Worm (Caenorhabditis elegans): ENCODE measurements around the gene C35D6.13.

- no peak for TF ChIP-seq dve-1 (tag; optimal IDR thresholded peaks at IDR 0.05)
- no peak for TF ChIP-seq hlh-8 (tag; optimal IDR thresholded peaks at IDR 0.05)
- no peak for TF ChIP-seq F13H6.1 (tag; optimal IDR thresholded peaks at IDR 0.05)
- no peak for TF ChIP-seq nhr-232 (tag; optimal IDR thresholded peaks at IDR 0.05)
- no peak for TF ChIP-seq K02D7.2 (tag; optimal IDR thresholded peaks at IDR 0.05)
- no peak for TF ChIP-seq fkh-10 (GFP tag; optimal IDR thresholded peaks at IDR 0.05)
Observed at ce11 chrIV:16329159-16329558, 7.7 kb upstream of the C35D6.13 start, which contains the start of gene srz-74.
